Fruit fly (Drosophila melanogaster): Measurements from ENCODE around the gene Vm34Ca.

Gene Vm34Ca

dm6 chr2L:13387255-13387654, 24.2 kb downstream of the Vm34Ca start, which contains the start of the genes Ing5 and CG7099 (continued):
- TF ChIP-seq CG9139 (GFP tag; optimal IDR thresholded peaks at IDR 0.05) (no peak), salr (GFP tag; optimal IDR thresholded peaks at IDR 0.05) (peak; percentile 88 to 92), CG34406 (GFP tag; optimal IDR thresholded peaks at IDR 0.05) (peak; percentile 96), esn (GFP tag; optimal IDR thresholded peaks at IDR 0.05) (peak; percentile 97), pdm3 (GFP tag; optimal IDR thresholded peaks at IDR 0.05) (peak; percentile 95), Hr38 (GFP tag; optimal IDR thresholded peaks at IDR 0.05) (peak; percentile 19), CG8319 (GFP tag; optimal IDR thresholded peaks at IDR 0.05) (peak; percentile 90), CG6276 (GFP tag; optimal IDR thresholded peaks at IDR 0.05) (no peak), CG31627 (GFP tag; optimal IDR thresholded peaks at IDR 0.05) (peak; percentile 96), topi (GFP tag; optimal IDR thresholded peaks at IDR 0.05) (peak; percentile 95), Hr39 (GFP tag; optimal IDR thresholded peaks at IDR 0.05) (peak; percentile 95), Lpt (GFP tag; optimal IDR thresholded peaks at IDR 0.05) (peak; percentile 90), Eip78C (GFP tag) (peak; percentile 98)

dm6 chr2L:13382351-13383029, 28.9 kb downstream of the Vm34Ca start, which contains the start of gene loqs:
Gene loqs, plus strand, starts transcription at chr2L:13382652.
- TF ChIP-seq svp (GFP tag), result no peak
- TF ChIP-seq CG6163 (GFP tag; IDR thresholded peaks at IDR 0.05), result no peak
- no peak for TF ChIP-seq Blimp-1 (GFP tag; optimal IDR thresholded peaks at IDR 0.05)
- TF ChIP-seq cyc (GFP tag; optimal IDR thresholded peaks at IDR 0.05), result no peak
- TF ChIP-seq CG3032 (tag; optimal IDR thresholded peaks at IDR 0.05), result no peak
- TF ChIP-seq CG16779 (tag; optimal IDR thresholded peaks at IDR 0.05), result no peak
- TF ChIP-seq Hr38 (GFP tag; optimal IDR thresholded peaks at IDR 0.05), result no peak
- TF ChIP-seq esn (GFP tag; optimal IDR thresholded peaks at IDR 0.05), result peak; percentile 23
- TF ChIP-seq Gug (GFP tag; IDR thresholded peaks at IDR 0.05), result no peak
- no peak for TF ChIP-seq CG31627 (GFP tag; optimal IDR thresholded peaks at IDR 0.05)
- no peak for TF ChIP-seq CG34406 (GFP tag; optimal IDR thresholded peaks at IDR 0.05)
- no peak for TF ChIP-seq CG10669 (GFP tag; optimal IDR thresholded peaks at IDR 0.05)
- no peak for TF ChIP-seq lz (GFP tag; optimal IDR thresholded peaks at IDR 0.05)
- TF ChIP-seq CG4318 (GFP tag; optimal IDR thresholded peaks at IDR 0.05), result no peak
- TF ChIP-seq dac (GFP tag; optimal IDR thresholded peaks at IDR 0.05), result no peak
- TF ChIP-seq CG6808 (GFP tag; optimal IDR thresholded peaks at IDR 0.05), result no peak
- no peak for TF ChIP-seq CG9139 (GFP tag; optimal IDR thresholded peaks at IDR 0.05)
- no peak for TF ChIP-seq CG8632 (GFP tag; optimal IDR thresholded peaks at IDR 0.05)
- peak; percentile 3 for TF ChIP-seq CG10631 (GFP tag; optimal IDR thresholded peaks at IDR 0.05)
- no peak for TF ChIP-seq dsx (GFP tag; optimal IDR thresholded peaks at IDR 0.05; ENCODE audit: poor library complexity, severe bottlenecking)
- TF ChIP-seq acj6 (GFP tag; optimal IDR thresholded peaks at IDR 0.05), result peak; percentile 3
- no peak for TF ChIP-seq CG6276 (GFP tag; optimal IDR thresholded peaks at IDR 0.05)

dm6 chr2L:13378488-13378964, 32.9 kb downstream of the Vm34Ca start, which contains the start of the genes CG9302 and beta'COP:
Gene CG9302, minus strand, starts transcription at chr2L:13378538.
Gene beta'COP, plus strand, starts transcription at chr2L:13378902.
- no peak for TF ChIP-seq CG6854 (GFP tag; optimal IDR thresholded peaks at IDR 0.05)
- no peak for TF ChIP-seq CG8632 (GFP tag; optimal IDR thresholded peaks at IDR 0.05)
- TF ChIP-seq svp (GFP tag), result no peak
- TF ChIP-seq Eip93F (GFP tag; optimal IDR thresholded peaks at IDR 0.05), result peak; percentile 21
- peak; percentile 71 for TF ChIP-seq lz (GFP tag; optimal IDR thresholded peaks at IDR 0.05)
- TF ChIP-seq CG10631 (GFP tag; optimal IDR thresholded peaks at IDR 0.05), result peak; percentile 79
- TF ChIP-seq dsx (GFP tag; optimal IDR thresholded peaks at IDR 0.05; ENCODE audit: poor library complexity, severe bottlenecking), result peak; percentile 56
- TF ChIP-seq Sox15 (GFP tag; optimal IDR thresholded peaks at IDR 0.05), result peak; percentile 66
- peak; percentile 45 for TF ChIP-seq CG6792 (GFP tag; optimal IDR thresholded peaks at IDR 0.05)
- TF ChIP-seq CG11762 (GFP tag; optimal IDR thresholded peaks at IDR 0.05; ENCODE audit: insufficient read depth), result peak; percentile 32
- peak; percentile 72 for TF ChIP-seq acj6 (GFP tag; optimal IDR thresholded peaks at IDR 0.05)
- no peak for TF ChIP-seq Sox102F (GFP tag; optimal IDR thresholded peaks at IDR 0.05)
- peak; percentile 60 for TF ChIP-seq Ets96B (tag; optimal IDR thresholded peaks at IDR 0.05)
- TF ChIP-seq fd59A (GFP tag; optimal IDR thresholded peaks at IDR 0.05), result peak; percentile 16
- peak; percentile 74 for TF ChIP-seq OdsH (GFP tag; optimal IDR thresholded peaks at IDR 0.05)
- TF ChIP-seq Ets21C (GFP tag; optimal IDR thresholded peaks at IDR 0.05), result no peak
- no peak for TF ChIP-seq Smox (GFP tag; optimal IDR thresholded peaks at IDR 0.05)
- no peak for TF ChIP-seq fd85E (GFP tag; optimal IDR thresholded peaks at IDR 0.05)
- peak; percentile 55 for TF ChIP-seq CG11902 (GFP tag; optimal IDR thresholded peaks at IDR 0.05)
- no peak for TF ChIP-seq CG1621 (tag; optimal IDR thresholded peaks at IDR 0.05)
- TF ChIP-seq eg (GFP tag; IDR thresholded peaks at IDR 0.05), result peak; percentile 28; the same call in 1 of the 3 replicates
- TF ChIP-seq Hr4 (GFP tag; optimal IDR thresholded peaks at IDR 0.05), result no peak
- TF ChIP-seq CG11294 (GFP tag; IDR thresholded peaks at IDR 0.05), result peak; percentile 14; the same call in 1 of the 2 replicates
- TF ChIP-seq CG15336 (GFP tag; IDR thresholded peaks at IDR 0.05), result no peak
- TF ChIP-seq CG3032 (tag; optimal IDR thresholded peaks at IDR 0.05), result peak; percentile 78
